Worm (Caenorhabditis elegans): ENCODE results near the gene F09F9.1.

Gene F09F9.1

DNA sequence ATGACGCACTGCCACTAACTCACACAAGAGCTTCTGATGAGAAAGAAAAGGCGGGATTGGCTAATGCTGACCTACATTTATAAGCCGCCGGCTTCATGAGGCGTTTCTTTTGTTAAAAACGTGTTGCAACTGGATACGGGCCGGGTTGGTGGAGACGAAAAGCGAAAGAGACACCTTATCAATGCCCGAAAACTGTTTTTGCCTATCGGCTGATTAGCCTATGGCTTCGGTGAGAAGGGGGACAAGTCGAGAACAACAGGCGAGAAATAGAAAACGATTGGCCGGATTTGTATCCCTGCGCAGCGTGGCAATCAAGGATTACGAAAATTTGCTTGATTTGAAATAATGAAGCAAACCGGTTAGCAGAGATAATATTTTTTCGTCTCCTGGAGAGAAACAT is 3.7 kb upstream of the F09F9.1 start, which contains the start of gene F09F9.2:
TSS of gene F09F9.2 (minus strand) at position 25 of the 400 bp plus-strand sequence.
- TF ChIP-seq W03F9.2 (tag; optimal IDR thresholded peaks at IDR 0.05) (no peak), him-1 (tag; optimal IDR thresholded peaks at IDR 0.05) (no peak), dao-5 (tag; optimal IDR thresholded peaks at IDR 0.05) (no peak)

DNA sequence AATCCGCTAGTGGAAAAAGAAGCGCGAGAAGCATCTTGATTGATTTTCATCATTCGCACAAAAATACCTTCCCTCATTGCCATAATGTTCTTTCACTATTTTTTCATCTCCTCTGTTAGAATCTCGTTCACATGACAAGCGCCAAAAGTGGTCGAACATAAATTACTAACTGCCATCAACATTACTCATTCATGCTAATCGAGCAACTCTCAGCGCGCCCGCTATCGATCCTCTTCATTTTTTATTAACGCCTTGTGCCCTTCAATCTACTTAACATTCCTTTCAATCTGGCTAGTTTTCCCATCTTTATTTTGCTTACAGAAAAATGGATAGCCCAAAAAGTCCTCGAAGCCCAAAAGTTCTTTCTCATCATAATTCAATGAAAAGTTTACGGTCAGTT is 2.5 kb downstream of the F09F9.1 start, which contains the start of gene F09F9.5:
TSS of gene F09F9.5 (plus strand) at position 301 of the 400 bp plus-strand sequence.
- TF ChIP-seq dao-5 (tag; optimal IDR thresholded peaks at IDR 0.05): no peak
- TF ChIP-seq W03F9.2 (tag; optimal IDR thresholded peaks at IDR 0.05): no peak
- no peak for TF ChIP-seq him-1 (tag; optimal IDR thresholded peaks at IDR 0.05)

DNA sequence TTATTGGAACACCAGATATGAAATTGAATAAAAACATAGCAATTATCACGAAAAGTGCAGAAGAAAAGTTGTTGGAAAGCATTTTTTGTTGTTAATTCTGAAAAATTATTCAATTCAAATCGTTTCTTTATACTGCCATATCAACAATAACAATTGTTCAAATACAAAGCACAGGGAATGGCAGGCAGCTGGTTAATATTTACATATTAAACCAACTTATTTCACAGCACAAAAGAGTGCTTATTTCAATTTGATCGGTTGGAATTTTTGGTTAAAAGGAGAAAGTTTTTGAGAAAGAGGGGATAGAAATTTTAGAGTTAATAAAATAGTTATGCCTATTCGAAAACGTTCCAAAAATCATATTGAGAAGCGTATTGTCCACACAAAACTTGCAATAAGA is 5.8 kb downstream of the F09F9.1 start, which contains the start of gene F09F9.3:
TSS of gene F09F9.3 (minus strand) at position 101 of the 400 bp plus-strand sequence.
- no peak for TF ChIP-seq dao-5 (tag; optimal IDR thresholded peaks at IDR 0.05)
- TF ChIP-seq W03F9.2 (tag; optimal IDR thresholded peaks at IDR 0.05): no peak
- TF ChIP-seq him-1 (tag; optimal IDR thresholded peaks at IDR 0.05): no peak

DNA sequence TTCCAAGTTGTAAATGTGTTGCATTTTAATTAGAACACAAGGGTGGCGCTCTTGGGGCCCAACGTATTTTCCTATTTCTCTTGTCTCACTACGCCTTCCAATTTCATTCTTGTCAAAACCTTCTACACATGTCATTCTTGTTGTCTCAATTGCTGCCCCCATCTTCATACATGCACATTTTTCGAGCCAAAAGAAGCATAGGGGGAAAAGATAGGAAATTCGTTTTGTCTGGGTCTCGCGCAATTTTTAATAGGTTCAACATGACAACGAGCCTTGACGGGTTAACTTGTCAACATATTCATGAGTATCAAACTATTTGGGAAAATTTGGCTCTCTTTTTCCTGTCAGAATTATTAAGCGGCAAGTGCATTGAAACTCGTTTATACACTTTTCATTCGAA is 8.2 kb downstream of the F09F9.1 start:
- TF ChIP-seq W03F9.2 (tag; optimal IDR thresholded peaks at IDR 0.05) (no peak), him-1 (tag; optimal IDR thresholded peaks at IDR 0.05) (no peak), dao-5 (tag; optimal IDR thresholded peaks at IDR 0.05) (no peak)

DNA sequence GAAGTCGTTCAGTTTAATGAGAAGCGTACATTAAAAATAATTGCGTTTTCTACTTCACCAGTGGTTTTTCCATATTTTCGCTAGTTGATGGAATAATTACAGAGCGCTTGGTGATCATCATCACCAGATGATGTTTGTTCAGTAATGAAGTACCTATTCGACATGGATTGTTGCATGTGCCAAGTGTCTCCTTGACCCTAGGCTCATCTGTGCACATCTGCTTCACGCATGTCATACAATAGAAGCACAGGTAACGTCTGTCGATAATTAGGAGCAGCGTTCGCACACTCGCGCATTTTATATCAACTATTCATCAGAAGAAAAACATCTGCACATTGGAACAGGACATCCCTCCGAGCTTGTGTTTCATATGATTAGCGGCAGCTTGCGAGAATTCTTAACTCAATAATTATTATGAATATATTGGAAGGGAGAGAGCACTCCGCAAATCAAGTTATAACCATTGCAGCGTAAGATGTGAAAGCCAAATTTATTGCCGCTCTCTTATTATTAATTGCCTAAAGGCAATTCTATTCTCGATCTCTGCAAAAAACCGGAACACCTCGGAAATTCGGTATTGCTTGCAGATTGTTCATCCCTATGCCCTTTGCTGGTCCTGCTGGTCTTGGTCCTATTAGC is 10.2 kb downstream of the F09F9.1 start:
- TF ChIP-seq W03F9.2 (tag; optimal IDR thresholded peaks at IDR 0.05) (no peak), dao-5 (tag; optimal IDR thresholded peaks at IDR 0.05) (no peak)

DNA sequence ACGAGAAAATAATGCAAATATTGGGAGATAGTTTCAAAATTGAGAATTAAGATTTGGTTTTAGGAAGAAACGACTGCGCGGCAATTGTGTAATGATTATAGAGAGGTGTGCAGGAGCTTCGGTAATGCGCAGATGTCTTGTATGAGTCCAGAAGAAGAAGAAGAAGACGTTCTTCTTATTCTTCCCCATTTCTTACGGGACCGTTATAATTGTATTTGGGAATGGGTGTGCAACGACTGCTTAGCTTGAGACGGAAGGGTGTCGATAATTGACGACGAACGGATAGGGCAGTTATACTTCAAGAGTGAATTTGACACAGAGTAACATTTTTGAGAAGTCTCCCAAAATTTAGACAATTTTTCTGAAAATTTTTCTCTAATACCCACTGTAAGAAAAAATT is 13.6 kb downstream of the F09F9.1 start:
- no peak for TF ChIP-seq dao-5 (tag; optimal IDR thresholded peaks at IDR 0.05)
- no peak for TF ChIP-seq him-1 (tag; optimal IDR thresholded peaks at IDR 0.05)
- TF ChIP-seq W03F9.2 (tag; optimal IDR thresholded peaks at IDR 0.05): no peak

DNA sequence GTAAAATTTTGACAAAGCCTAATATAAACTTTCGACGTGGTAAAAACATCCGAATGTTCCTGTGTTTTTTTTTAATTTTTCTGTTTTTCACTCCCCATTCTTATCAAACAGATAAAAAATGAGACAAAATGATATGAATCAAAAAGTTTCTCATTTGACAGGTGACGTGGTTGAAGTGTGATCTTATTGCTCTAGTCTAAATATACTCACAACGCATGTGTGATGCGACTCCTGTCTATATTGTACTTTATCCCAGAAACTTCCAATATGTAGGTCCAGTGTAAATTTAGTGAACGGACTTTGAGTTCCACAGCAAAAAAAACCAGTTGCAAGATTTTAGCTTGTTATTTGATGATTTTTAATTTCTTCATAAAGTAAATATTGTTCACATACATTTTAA is 16.2 kb downstream of the F09F9.1 start:
- TF ChIP-seq W03F9.2 (tag; optimal IDR thresholded peaks at IDR 0.05): no peak
- no peak for TF ChIP-seq him-1 (tag; optimal IDR thresholded peaks at IDR 0.05)
- no peak for TF ChIP-seq dao-5 (tag; optimal IDR thresholded peaks at IDR 0.05)

DNA sequence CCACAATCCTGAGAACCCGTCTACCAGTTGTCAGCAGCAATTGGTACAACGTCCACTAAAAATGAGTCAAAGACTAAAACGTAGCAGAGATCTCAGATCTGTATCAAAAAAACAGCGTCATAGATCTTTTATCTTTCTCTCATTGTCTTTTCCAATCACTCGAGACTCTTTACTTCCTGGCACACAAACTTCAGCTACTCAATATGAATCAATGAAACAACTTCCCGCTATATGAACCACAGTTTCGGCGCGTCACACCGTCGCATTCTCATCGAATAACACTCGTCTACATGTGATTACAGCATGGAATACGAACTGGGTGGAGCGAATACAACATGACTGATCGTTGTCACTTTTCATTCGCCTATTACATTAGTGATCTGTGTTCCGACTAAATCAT is 17.1 kb downstream of the F09F9.1 start:
- no peak for TF ChIP-seq dao-5 (tag; optimal IDR thresholded peaks at IDR 0.05)
- no peak for TF ChIP-seq W03F9.2 (tag; optimal IDR thresholded peaks at IDR 0.05)
- no peak for TF ChIP-seq him-1 (tag; optimal IDR thresholded peaks at IDR 0.05)

DNA sequence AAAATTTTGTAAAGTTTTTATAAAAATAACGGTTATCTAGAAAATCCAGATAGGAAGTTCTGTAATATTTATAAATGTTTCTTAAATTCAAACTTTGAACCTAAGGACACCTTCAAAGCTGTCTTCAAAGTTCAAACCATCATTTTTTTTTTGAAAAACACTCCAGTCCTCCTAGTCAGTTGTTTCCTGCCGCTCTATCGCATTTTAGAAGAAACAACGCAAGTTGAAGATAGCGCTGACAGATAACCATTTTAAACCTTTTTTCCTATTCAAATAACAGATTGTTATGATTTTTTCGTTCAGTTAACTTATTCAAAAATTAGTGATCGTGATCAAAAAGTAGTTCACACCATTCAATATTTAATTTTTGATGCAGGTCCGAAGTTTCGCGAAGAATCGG is 18.3 kb downstream of the F09F9.1 start:
- TF ChIP-seq him-1 (tag; optimal IDR thresholded peaks at IDR 0.05): no peak
- TF ChIP-seq W03F9.2 (tag; optimal IDR thresholded peaks at IDR 0.05): no peak
- no peak for TF ChIP-seq dao-5 (tag; optimal IDR thresholded peaks at IDR 0.05)

DNA sequence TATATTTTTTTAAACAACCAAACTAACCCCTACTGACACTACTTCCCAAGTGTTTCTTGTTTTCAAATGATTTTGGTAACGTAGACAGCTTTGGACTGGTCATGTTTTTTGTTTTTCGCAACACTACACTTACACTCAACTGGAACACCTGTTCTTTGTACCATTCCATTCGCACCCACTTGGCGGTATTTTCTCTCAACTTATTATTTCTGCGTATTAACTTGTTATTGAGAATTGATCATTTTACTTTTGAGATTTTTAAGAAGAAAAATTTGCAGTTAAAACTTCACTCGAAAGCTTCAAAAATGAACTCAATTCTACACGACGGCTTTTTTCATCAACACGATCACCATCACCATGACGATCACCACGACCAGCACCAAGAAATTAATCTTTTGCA is 19.7 kb downstream of the F09F9.1 start, which contains the start of gene ZK470.2:
TSS of gene ZK470.2 (plus strand) at position 301 of the 400 bp plus-strand sequence.
- TF ChIP-seq W03F9.2 (tag; optimal IDR thresholded peaks at IDR 0.05) (no peak), dao-5 (tag; optimal IDR thresholded peaks at IDR 0.05) (no peak), him-1 (tag; optimal IDR thresholded peaks at IDR 0.05) (no peak)

DNA sequence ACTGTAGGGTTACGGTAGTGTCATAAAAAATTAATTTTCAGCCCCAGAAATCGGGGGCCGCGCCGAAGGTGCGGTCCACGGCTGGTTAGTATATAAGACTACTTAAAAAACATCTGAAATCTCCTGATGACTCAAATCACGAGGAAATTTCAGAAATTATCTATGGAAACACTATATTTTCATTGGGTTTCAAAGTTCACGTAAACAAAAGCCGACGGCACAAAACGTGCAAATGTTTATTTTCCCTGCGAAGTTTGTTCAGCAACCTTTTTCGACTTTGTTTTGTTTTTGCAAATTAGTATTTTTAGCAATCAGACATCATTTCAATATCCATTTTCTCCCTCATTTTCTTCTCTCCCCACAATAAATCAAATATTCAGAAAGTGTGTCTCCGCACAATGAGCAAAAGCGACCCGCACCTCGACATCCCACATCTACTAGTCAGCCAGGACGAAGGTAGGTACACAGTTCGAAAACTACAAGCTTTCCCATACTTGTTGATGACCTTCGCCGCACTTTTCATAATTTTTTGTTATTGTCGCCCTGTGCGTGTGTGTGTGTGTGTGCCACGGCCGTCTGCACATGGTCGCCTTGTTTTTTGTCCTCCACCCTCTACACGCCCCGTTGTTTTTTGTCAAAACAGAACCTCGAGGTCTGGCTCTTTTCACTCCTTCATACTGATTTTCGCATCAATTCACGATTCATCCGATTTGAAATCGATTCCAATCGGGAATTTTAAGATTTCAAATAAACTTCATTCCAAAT is 21.6 kb downstream of the F09F9.1 start:
- TF ChIP-seq him-1 (tag; optimal IDR thresholded peaks at IDR 0.05) (no peak), W03F9.2 (tag; optimal IDR thresholded peaks at IDR 0.05) (no peak), dao-5 (tag; optimal IDR thresholded peaks at IDR 0.05) (no peak)

DNA sequence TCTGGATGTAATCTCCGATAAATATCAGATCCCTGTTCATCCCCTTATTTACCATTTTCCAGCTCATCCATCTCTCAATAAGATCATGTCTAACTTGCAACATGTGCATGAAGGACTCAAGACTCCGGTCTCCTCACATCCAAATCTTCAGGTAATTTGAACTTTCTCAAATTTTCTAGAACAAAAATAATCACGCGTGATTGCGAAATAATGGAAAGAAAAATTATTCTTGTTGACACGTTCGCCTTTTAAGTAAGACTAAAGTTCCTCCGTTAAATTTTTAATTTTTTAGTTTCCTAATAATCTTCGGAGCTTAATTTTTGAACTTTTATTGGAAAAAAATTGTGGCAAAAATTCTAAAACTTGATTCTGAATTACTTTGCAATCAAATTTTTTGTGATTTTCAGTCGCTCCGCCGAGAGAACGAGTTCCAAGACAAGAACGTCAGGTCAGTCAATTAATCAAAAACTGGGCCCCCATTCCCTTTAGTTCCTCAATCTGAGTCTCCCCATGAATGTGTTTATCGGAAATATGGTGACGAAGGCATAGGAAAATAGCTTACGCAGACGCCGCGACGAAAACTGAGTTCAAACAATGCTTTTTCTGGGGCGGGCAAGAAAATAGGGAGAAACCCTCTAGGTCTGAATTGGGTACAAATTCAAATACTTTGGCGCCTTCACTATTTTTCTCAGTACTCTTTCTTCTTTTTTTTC is 22.5 kb downstream of the F09F9.1 start:
- TF ChIP-seq W03F9.2 (tag; optimal IDR thresholded peaks at IDR 0.05) (no peak), him-1 (tag; optimal IDR thresholded peaks at IDR 0.05) (peak; percentile 29)

DNA sequence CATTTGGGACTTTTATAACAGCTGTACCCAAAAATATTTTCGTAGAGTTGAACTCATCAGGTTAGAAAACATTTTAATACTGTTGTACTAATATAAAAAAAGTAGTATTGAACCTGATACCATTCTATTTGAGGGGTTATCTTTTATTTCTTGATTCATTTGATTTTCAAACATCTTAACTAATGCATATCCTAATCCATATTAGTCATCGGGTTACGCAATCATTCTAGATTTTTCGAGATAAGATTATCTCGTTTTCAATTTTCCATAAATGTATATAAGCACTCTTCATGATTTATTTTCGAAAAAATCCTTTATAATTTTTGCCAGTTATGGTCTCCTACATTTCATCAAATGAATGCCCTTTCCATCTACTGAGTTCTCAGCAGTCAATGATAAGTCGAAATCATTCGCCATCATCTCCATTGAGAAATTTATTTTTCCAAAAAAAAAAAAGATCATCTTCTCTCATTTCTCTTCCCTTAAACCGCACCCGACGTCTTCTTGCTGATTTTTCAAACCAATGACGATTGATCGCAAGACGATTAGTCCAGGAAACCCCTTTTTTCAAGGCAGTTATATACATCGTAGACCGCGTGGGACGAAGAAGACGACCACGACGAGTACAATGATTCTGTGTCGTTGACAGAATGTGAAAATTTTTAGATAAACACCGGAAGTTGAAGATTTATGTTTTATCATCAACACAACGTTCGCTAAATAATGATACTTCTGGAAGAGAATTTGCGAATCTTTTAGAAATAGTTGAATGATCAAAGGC is 23.5 kb downstream of the F09F9.1 start:
- TF ChIP-seq dao-5 (tag; optimal IDR thresholded peaks at IDR 0.05) (no peak), W03F9.2 (tag; optimal IDR thresholded peaks at IDR 0.05) (no peak), him-1 (tag; optimal IDR thresholded peaks at IDR 0.05) (no peak)
